Worm (Caenorhabditis elegans) whole organism, young adult: ENCODE data around the gene yif-1.

Experiments used
- B0019.2 ChIP-seq: fragments of 200-800 bp; sonication (Bioruptor generic); conservative IDR thresholded peaks from 2 replicates; pipeline ENCODE4 v1.3.6; 2022; ENCODE audit warnings: missing genetic modification reagents, missing genetic modification characterization, missing compliant biosample characterization
- C17E4.6 ChIP-seq: fragments of 200-800 bp; sonication (Bioruptor generic); IDR thresholded peaks from 2 replicates; pipeline ENCODE4 v1.3.6; 2022; ENCODE audit warnings: missing genetic modification reagents, missing genetic modification characterization, missing compliant biosample characterization
- bed-2 ChIP-seq: fragments of 200-800 bp; sonication (Bioruptor generic); IDR thresholded peaks from 2 replicates; pipeline ENCODE4 v1.3.6; 2022; ENCODE audit warnings: missing genetic modification reagents, missing genetic modification characterization, missing compliant biosample characterization
- ceh-91 ChIP-seq: fragments of 200-800 bp; sonication (Bioruptor generic); IDR thresholded peaks from 2 replicates; pipeline ENCODE4 v1.3.6; 2022; ENCODE audit warnings: missing genetic modification reagents, missing genetic modification characterization, missing compliant biosample characterization
- dpl-1 ChIP-seq: fragments of 150-350 bp; optimal IDR thresholded peaks from 2 replicates; lab custom pipeline; 2014; ENCODE audit warnings: missing biosample characterization, missing genetic modification reagents, missing genetic modification characterization
- efl-1 ChIP-seq: fragments of 150-350 bp; optimal IDR thresholded peaks from 2 replicates; lab custom pipeline; 2014; ENCODE audit warnings: missing biosample characterization, missing genetic modification reagents, missing genetic modification characterization
- ets-4 ChIP-seq: fragments of 200-800 bp; sonication (Bioruptor generic); optimal IDR thresholded peaks from 2 replicates; lab custom pipeline; 2018; ENCODE audit warnings: mild to moderate bottlenecking, missing genetic modification characterization, missing compliant biosample characterization
- mes-4 ChIP-seq: sonication (generic microtip); optimal IDR thresholded peaks from 2 replicates; lab custom pipeline; 2016; ENCODE audit warnings: missing genotype, missing genetic modification characterization, missing compliant biosample characterization
- nfya-1 ChIP-seq: sonication (generic microtip); optimal IDR thresholded peaks from 2 replicates; lab custom pipeline; 2017; ENCODE audit warnings: antibody characterized with exemption, missing compliant biosample characterization, missing genetic modification characterization, borderline replicate concordance; ENCODE audit not compliant: insufficient read depth

DNA sequence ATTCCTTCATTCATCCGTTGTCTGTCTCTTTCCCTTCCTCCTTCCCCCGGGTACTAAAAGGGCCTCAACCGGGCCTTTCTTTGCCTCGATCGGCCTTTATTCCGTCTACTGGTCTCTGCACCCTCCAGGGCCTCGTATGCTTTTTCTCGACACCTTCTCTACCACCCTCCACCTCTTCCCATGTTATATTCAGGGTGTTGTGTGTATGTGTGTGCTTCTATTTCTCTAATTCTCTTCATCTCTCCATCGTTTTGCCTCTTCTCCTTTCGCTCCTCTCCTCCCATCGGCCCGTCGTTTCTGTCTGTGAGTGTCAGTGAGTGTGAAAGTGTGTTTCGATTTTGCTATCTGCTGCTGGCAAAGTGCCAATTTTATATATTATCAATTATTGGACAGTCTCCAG lies 14.9 kb downstream of the yif-1 start:
- TF ChIP-seq nfya-1 (tag; lab: Kevin White, UChicago) (no peak), C17E4.6 (no peak), mes-4 (tag; lab: Kevin White, UChicago) (no peak), ets-4 (GFP tag; lab: Kevin White, UChicago) (no peak), dpl-1 (GFP tag; lab: Kevin White, UChicago) (no peak), bed-2 (no peak), ceh-91 (GFP tag; lab: Robert Waterston, UW) (no peak), B0019.2 (no peak), efl-1 (no peak)
